Worm (Caenorhabditis elegans): ENCODE results near the gene srh-36.

- TF ChIP-seq nhr-11 (tag; optimal IDR thresholded peaks at IDR 0.05) (no peak), skn-1 (tag; optimal IDR thresholded peaks at IDR 0.05) (no peak), rnt-1 (tag; optimal IDR thresholded peaks at IDR 0.05) (no peak), tlp-1 (tag; optimal IDR thresholded peaks at IDR 0.05) (peak; percentile 79), unc-130 (tag; optimal IDR thresholded peaks at IDR 0.05) (no peak), aly-2 (tag; optimal IDR thresholded peaks at IDR 0.05) (no peak), fos-1 (tag; optimal IDR thresholded peaks at IDR 0.05) (no peak), aha-1 (tag; optimal IDR thresholded peaks at IDR 0.05) (no peak)
Observed at ce11 chrV:2810164-2810563, 11.3 kb downstream of the srh-36 start, which contains the start of gene F54E2.1.
